Worm (Caenorhabditis elegans) whole organism, L1 larva: ENCODE measurements around the gene med-2.

Experiments used
- egl-27 ChIP-seq, 2 experiments: fragments of 150-350 bp in 1 of 2; sonication (generic microtip); optimal IDR thresholded peaks; 3 replicates each; lab custom pipeline; 2017 to 2018; ENCODE audit warnings: missing biosample characterization in 2 of 2, missing genetic modification characterization in 2 of 2, missing genetic modification reagents in 2 of 2
- elt-3 ChIP-seq, 6 experiments: fragments of 150-350 bp in 1 of 6; sonication (generic microtip); optimal IDR thresholded peaks; 2 replicates each; lab custom pipeline; 2017 to 2018; ENCODE audit warnings: missing biosample characterization in 6 of 6, missing genetic modification characterization in 6 of 6, inconsistent platforms in 1 of 6
- lin-39 ChIP-seq: fragments of 150-350 bp; optimal IDR thresholded peaks from 2 replicates; lab custom pipeline; 2014; ENCODE audit warnings: missing biosample characterization, missing genetic modification reagents, missing genetic modification characterization
- nhr-237 ChIP-seq: fragments of 150-350 bp; optimal IDR thresholded peaks from 2 replicates; lab custom pipeline; 2014; ENCODE audit warnings: missing biosample characterization, missing genetic modification characterization
- pqm-1 ChIP-seq: sonication (generic microtip); optimal IDR thresholded peaks from 3 replicates; lab custom pipeline; 2017; ENCODE audit warnings: missing biosample characterization, missing genetic modification characterization
- unc-62 ChIP-seq: fragments of 150-350 bp; optimal IDR thresholded peaks from 2 replicates; lab custom pipeline; 2014; ENCODE audit warnings: missing biosample characterization, missing genetic modification reagents, missing genetic modification characterization
- ztf-4 ChIP-seq: fragments of 150-350 bp; optimal IDR thresholded peaks from 2 replicates; lab custom pipeline; 2014; ENCODE audit warnings: missing biosample characterization, missing genetic modification characterization

- TF ChIP-seq ztf-4 (tag; lab: Kevin White, UChicago) = no peak
- no peak for TF ChIP-seq egl-27 (tag; optimal IDR thresholded peaks at IDR 0.05; lab: Kevin White, UChicago)
- no peak for TF ChIP-seq unc-62 (GFP tag; lab: Kevin White, UChicago)
- no peak for TF ChIP-seq elt-3 (tag; optimal IDR thresholded peaks at IDR 0.05; lab: Kevin White, UChicago)
- TF ChIP-seq pqm-1 (tag; lab: Kevin White, UChicago) = no peak
- no peak for TF ChIP-seq nhr-237
- no peak for TF ChIP-seq lin-39 (tag; lab: Kevin White, UChicago)
These were observed 13.2 kb upstream of the med-2 start for ce11 chrIII:6871067-6871466.
